Fruit fly (Drosophila melanogaster) whole organism, adult: ENCODE results near the gene Cpr73D.

Source experiments
- CG7045 ChIP-seq: fragments of 200-800 bp; sonication (Bioruptor generic); optimal IDR thresholded peaks from 2 replicates; lab custom pipeline; 2017; ENCODE audit warnings: missing biosample characterization, mild to moderate bottlenecking, missing genetic modification characterization
- CG7101 ChIP-seq: fragments of 200-800 bp; sonication (Bioruptor generic); optimal IDR thresholded peaks from 2 replicates; lab custom pipeline; 2018; ENCODE audit warnings: missing biosample characterization, mild to moderate bottlenecking, missing genetic modification characterization, moderate library complexity
- Clk ChIP-seq: fragments of 200-800 bp; sonication (Bioruptor generic); optimal IDR thresholded peaks from 2 replicates; lab custom pipeline; 2017; ENCODE audit warnings: missing biosample characterization, missing genetic modification characterization
- Mnt ChIP-seq: fragments of 200-800 bp; sonication (Bioruptor generic); optimal IDR thresholded peaks from 2 replicates; lab custom pipeline; 2016; ENCODE audit warnings: missing biosample characterization, mild to moderate bottlenecking, missing genetic modification characterization
- cic ChIP-seq: fragments of 200-800 bp; sonication (Bioruptor generic); optimal IDR thresholded peaks from 2 replicates; lab custom pipeline; 2017; ENCODE audit warnings: missing biosample characterization, mild to moderate bottlenecking, missing genetic modification characterization, moderate library complexity
- cnc ChIP-seq, 2 experiments: fragments of >200 bp; optimal IDR thresholded peaks; 2 replicates each; lab custom pipeline; 2017
- kay ChIP-seq: fragments of 200-800 bp; sonication (Bioruptor generic); peaks from one replicate; lab custom pipeline; 2016; ENCODE audit warnings: missing biosample characterization, missing genetic modification characterization, borderline replicate concordance
- ovo ChIP-seq: fragments of 200-800 bp; sonication (Bioruptor generic); optimal IDR thresholded peaks from 2 replicates; lab custom pipeline; 2016; ENCODE audit warnings: missing biosample characterization, missing genetic modification characterization
- pad ChIP-seq: fragments of 200-800 bp; sonication (Bioruptor generic); optimal IDR thresholded peaks from 3 replicates; lab custom pipeline; 2017; ENCODE audit warnings: missing biosample characterization, missing genetic modification characterization, mild to moderate bottlenecking, moderate library complexity, missing genetic modification reagents
- toe ChIP-seq: fragments of 200-800 bp; sonication (Bioruptor generic); optimal IDR thresholded peaks from 2 replicates; lab custom pipeline; 2016; ENCODE audit warnings: missing biosample characterization, missing genetic modification characterization

dm6 chr3L:16969652-16970109, 12.2 kb upstream of the Cpr73D start, which contains the start of gene Exn:
- no peak for TF ChIP-seq cnc (optimal IDR thresholded peaks at IDR 0.05; lab: Kevin White, UChicago)
- TF ChIP-seq toe, result no peak
- no peak for TF ChIP-seq kay (GFP tag; lab: Kevin White, UChicago)
- TF ChIP-seq CG7045 (GFP tag; lab: Kevin White, UChicago), result no peak
- peak; percentile 76 for TF ChIP-seq cic (GFP tag; lab: Kevin White, UChicago)
- TF ChIP-seq ovo (GFP tag; lab: Kevin White, UChicago), result no peak
- peak; percentile 47 for TF ChIP-seq pad (GFP tag; lab: Kevin White, UChicago)
- no peak for TF ChIP-seq Clk (GFP tag; lab: Kevin White, UChicago)
- TF ChIP-seq CG7101, result peak; percentile 28
- peak; percentile 66 for TF ChIP-seq Mnt (GFP tag; lab: Kevin White, UChicago)
